Fruit fly (Drosophila melanogaster): ENCODE results near the gene obst-E.

- no peak for TF ChIP-seq pad (GFP tag; optimal IDR thresholded peaks at IDR 0.05)
- no peak for TF ChIP-seq bab1 (GFP tag; optimal IDR thresholded peaks at IDR 0.05)
- TF ChIP-seq tj (GFP tag; optimal IDR thresholded peaks at IDR 0.05): no peak
- TF ChIP-seq cic (GFP tag; optimal IDR thresholded peaks at IDR 0.05): no peak
- TF ChIP-seq kay (GFP tag; ENCODE audit: borderline replicate concordance): peak; percentile 8
- TF ChIP-seq Hr96 (GFP tag; optimal IDR thresholded peaks at IDR 0.05): no peak
These were observed 25.0 kb upstream of the obst-E start for dm6 chr2L:5790799-5791526.

Data from whole organism, adult.